Worm (Caenorhabditis elegans): ENCODE data around the gene C50B8.6.

- TF ChIP-seq fkh-10 (GFP tag; optimal IDR thresholded peaks at IDR 0.05) (no peak), egl-27 (tag; optimal IDR thresholded peaks at IDR 0.05) (no peak), zag-1 (tag; optimal IDR thresholded peaks at IDR 0.05) (no peak), nhr-237 (tag; optimal IDR thresholded peaks at IDR 0.05) (no peak)
Observed at ce11 chrV:13529165-13529564, 49.6 kb upstream of the C50B8.6 start.

Measured in whole organism, L1 larva.